Worm (Caenorhabditis elegans): ENCODE data around the gene T28H10.1.

Gene T28H10.1

ce11 chrV:12466653-12467052 is 36.9 kb upstream of the T28H10.1 start:
- TF ChIP-seq lin-13 (tag; optimal IDR thresholded peaks at IDR 0.05) (no peak), M03D4.4 (tag; optimal IDR thresholded peaks at IDR 0.05) (no peak)

DNA sequence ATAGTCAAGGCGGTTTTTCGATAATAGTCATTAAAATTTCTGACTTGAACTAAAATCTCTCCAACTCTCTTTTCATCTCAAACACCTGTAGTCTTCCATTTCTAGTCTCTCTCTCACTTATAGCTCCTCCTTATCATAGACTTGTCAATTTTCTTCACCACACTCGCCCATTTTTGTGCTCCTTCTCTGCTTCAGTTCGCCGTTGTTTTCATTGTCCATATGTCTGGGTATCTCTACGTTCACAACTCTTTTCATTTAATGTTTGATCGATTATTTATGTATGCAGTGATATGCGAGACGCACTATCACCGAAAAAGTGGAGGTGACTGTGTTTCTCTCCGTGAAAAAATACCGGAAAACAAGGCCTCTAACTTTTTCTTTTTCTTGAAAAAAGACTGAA is 35.8 kb upstream of the T28H10.1 start:
- TF ChIP-seq nhr-12 (tag; optimal IDR thresholded peaks at IDR 0.05) = no peak
- TF ChIP-seq hlh-1 (tag; optimal IDR thresholded peaks at IDR 0.05) = no peak
- no peak for TF ChIP-seq ceh-39 (tag; optimal IDR thresholded peaks at IDR 0.05)
- TF ChIP-seq M03D4.4 (tag; optimal IDR thresholded peaks at IDR 0.05) = no peak
- TF ChIP-seq unc-62 (GFP tag; optimal IDR thresholded peaks at IDR 0.05) = no peak

DNA sequence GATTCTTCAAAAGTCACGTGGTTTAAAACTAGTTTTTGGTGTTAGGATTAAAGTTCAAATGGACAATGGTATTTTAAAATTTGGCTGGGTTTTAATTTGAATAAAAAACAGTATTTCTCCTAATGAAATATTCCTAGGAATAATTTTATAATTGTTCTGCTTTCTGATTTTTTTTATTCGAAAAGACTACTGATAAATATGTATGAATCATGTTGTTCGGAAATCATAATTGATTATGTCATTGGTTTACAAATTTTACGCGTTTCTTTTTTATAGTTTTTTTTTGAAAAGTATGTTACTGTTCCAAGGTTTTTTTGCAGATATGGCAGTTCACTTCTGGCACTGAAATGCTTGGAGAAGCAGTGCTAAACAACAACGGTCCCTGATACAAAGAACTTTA is 35.2 kb upstream of the T28H10.1 start, which contains the start of gene F28C1.3:
F28C1.3 (plus strand) TSS at position 301 of the 400 bp plus-strand sequence.
- no peak for TF ChIP-seq ceh-39 (tag; optimal IDR thresholded peaks at IDR 0.05)
- TF ChIP-seq tbx-8 (GFP tag; optimal IDR thresholded peaks at IDR 0.05) = no peak
- no peak for TF ChIP-seq nhr-237 (tag; optimal IDR thresholded peaks at IDR 0.05)
- TF ChIP-seq ztf-11 (tag; optimal IDR thresholded peaks at IDR 0.05) = no peak
- no peak for TF ChIP-seq blmp-1 (tag; optimal IDR thresholded peaks at IDR 0.05)

DNA sequence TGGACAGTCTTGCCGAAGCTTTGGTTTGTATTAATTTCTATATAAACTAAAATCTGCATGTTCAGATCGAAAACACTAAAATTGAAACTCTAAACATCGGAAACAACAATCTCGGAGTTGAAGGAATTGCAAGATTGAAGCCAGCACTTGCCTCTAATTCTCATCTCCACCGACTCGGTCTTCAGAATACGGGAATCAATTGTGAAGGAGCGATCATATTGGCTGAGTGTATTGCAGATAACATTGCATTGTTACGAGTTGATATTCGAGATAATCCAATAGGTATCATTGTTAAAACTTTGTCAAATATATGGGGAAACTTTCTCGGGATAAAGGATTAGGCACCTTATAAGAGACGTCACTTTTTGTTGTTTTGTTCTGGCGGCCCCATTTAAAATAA is 33.3 kb upstream of the T28H10.1 start:
- TF ChIP-seq bed-3 (GFP tag; optimal IDR thresholded peaks at IDR 0.05) = no peak
- TF ChIP-seq unc-120 (tag; optimal IDR thresholded peaks at IDR 0.05; ENCODE audit: poor library complexity, severe bottlenecking) = no peak
- TF ChIP-seq elt-1 (tag; optimal IDR thresholded peaks at IDR 0.05; ENCODE audit: borderline replicate concordance, insufficient read depth) = no peak
- TF ChIP-seq cnd-1 (tag; optimal IDR thresholded peaks at IDR 0.05) = no peak
- TF ChIP-seq M03D4.4 (tag; optimal IDR thresholded peaks at IDR 0.05) = no peak
- no peak for TF ChIP-seq ham-2 (GFP tag; optimal IDR thresholded peaks at IDR 0.05)
- TF ChIP-seq lin-32 (GFP tag; optimal IDR thresholded peaks at IDR 0.05) = no peak
- no peak for TF ChIP-seq ceh-43 (GFP tag; optimal IDR thresholded peaks at IDR 0.05)
- no peak for TF ChIP-seq mls-2 (tag; optimal IDR thresholded peaks at IDR 0.05)
- no peak for TF ChIP-seq zip-8 (tag; optimal IDR thresholded peaks at IDR 0.05)
- TF ChIP-seq nhr-28 (tag; optimal IDR thresholded peaks at IDR 0.05) = no peak
- TF ChIP-seq nhr-76 (tag; optimal IDR thresholded peaks at IDR 0.05) = no peak
- TF ChIP-seq nhr-2 (tag; optimal IDR thresholded peaks at IDR 0.05) = no peak
- no peak for TF ChIP-seq mab-5 (tag; optimal IDR thresholded peaks at IDR 0.05)
- TF ChIP-seq nhr-12 (tag; optimal IDR thresholded peaks at IDR 0.05) = no peak
- no peak for TF ChIP-seq ztf-11 (tag; optimal IDR thresholded peaks at IDR 0.05)
- no peak for TF ChIP-seq mep-1 (tag; optimal IDR thresholded peaks at IDR 0.05)
- no peak for TF ChIP-seq lsy-2 (tag; optimal IDR thresholded peaks at IDR 0.05)
- no peak for TF ChIP-seq flh-1 (GFP tag; optimal IDR thresholded peaks at IDR 0.05)

- no peak for TF ChIP-seq cnd-1 (tag; optimal IDR thresholded peaks at IDR 0.05)
- no peak for TF ChIP-seq flh-1 (GFP tag; optimal IDR thresholded peaks at IDR 0.05)
Observed at ce11 chrV:12475360-12475759, 28.2 kb upstream of the T28H10.1 start.

- TF ChIP-seq nhr-28 (tag; optimal IDR thresholded peaks at IDR 0.05) (no peak), unc-120 (tag; optimal IDR thresholded peaks at IDR 0.05; ENCODE audit: poor library complexity, severe bottlenecking) (peak; percentile 72), nhr-2 (tag; optimal IDR thresholded peaks at IDR 0.05) (no peak), ceh-39 (tag; optimal IDR thresholded peaks at IDR 0.05) (no peak), sptf-1 (tag; optimal IDR thresholded peaks at IDR 0.05) (no peak), ces-1 (GFP tag; optimal IDR thresholded peaks at IDR 0.05) (no peak), unc-62 (GFP tag; optimal IDR thresholded peaks at IDR 0.05) (peak; percentile 34), hlh-1 (tag; optimal IDR thresholded peaks at IDR 0.05) (peak; percentile 22)
Observed at ce11 chrV:12477139-12477538, 26.5 kb upstream of the T28H10.1 start.

DNA sequence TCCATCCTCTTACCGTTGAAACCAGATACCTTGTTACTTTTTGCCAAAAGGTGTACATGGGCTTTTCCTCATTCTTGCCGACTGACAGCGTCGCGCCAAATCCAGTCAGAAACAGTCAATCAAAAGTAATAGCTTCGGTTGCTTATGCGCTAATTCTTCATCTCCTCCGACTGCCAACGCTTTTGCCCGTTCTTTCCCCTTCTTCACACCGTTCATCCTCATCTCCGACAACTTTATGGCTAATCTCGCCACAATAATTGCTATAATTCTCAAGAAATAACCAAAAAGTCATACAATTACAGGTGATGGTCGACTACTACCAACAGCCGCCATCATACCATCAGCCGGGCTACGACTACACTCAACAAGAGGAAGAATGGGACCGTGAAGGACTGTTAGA is 25.5 kb upstream of the T28H10.1 start, which contains the start of gene atn-1:
atn-1 (plus strand) TSS at position 301 of the 400 bp plus-strand sequence.
- TF ChIP-seq nhr-12 (tag; optimal IDR thresholded peaks at IDR 0.05) (no peak), ham-2 (GFP tag; optimal IDR thresholded peaks at IDR 0.05) (peak; percentile 9)

All from whole organism, mixed stage, embryonic.